Worm (Caenorhabditis elegans): ENCODE results near the gene F17C8.9.

DNA sequence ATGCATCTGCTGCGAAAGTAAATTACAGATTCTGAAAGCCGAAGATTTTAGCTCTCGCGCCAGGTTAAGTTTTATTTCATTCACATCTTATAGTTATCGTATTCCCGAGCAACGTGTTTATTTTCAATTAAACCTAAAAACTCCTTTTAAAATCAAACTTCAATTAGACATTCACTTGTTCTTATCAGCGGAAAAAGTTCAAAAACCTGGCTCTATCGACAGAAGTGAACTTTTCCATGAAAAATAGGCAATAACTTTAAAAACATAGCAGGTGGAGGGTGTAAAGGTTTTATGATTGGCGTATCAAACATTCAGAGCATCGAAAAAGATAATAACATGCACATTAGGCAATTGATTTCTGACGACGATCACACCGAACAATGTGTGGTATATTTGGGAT lies 45.2 kb upstream of the F17C8.9 start, which contains the start of gene ppat-1:
- TF ChIP-seq eyg-1 (tag; optimal IDR thresholded peaks at IDR 0.05) (no peak), ceh-2 (tag; optimal IDR thresholded peaks at IDR 0.05) (no peak), C08G9.2 (tag; optimal IDR thresholded peaks at IDR 0.05) (no peak), unc-3 (GFP tag; conservative IDR thresholded peaks at IDR 0.05) (no peak), unc-3 (tag; optimal IDR thresholded peaks at IDR 0.05) (no peak), ama-1 (optimal IDR thresholded peaks at IDR 0.05) (no peak), nfya-1 (tag; optimal IDR thresholded peaks at IDR 0.05) (no peak), hlh-30 (tag; optimal IDR thresholded peaks at IDR 0.05; ENCODE audit: insufficient read depth) (no peak), unc-55 (GFP tag; optimal IDR thresholded peaks at IDR 0.05) (no peak), tbx-2 (tag; optimal IDR thresholded peaks at IDR 0.05) (no peak), gmeb-2 (tag; optimal IDR thresholded peaks at IDR 0.05) (no peak), madf-2 (tag; optimal IDR thresholded peaks at IDR 0.05) (no peak), pha-4 (tag; optimal IDR thresholded peaks at IDR 0.05) (no peak), K02D7.2 (tag; optimal IDR thresholded peaks at IDR 0.05) (no peak), ceh-14 (tag; optimal IDR thresholded peaks at IDR 0.05) (no peak)
